Worm (Caenorhabditis elegans) whole organism, L4 larva: ENCODE results near the gene F48D6.4.

ENCODE experiments used
- F37D6.2 ChIP-seq: sonication (generic microtip); optimal IDR thresholded peaks from 2 replicates; lab custom pipeline; 2016; ENCODE audit warnings: mild to moderate bottlenecking, missing genetic modification characterization, missing compliant biosample characterization
- F49E8.2 ChIP-seq: sonication (generic microtip); optimal IDR thresholded peaks from 2 replicates; lab custom pipeline; 2016; ENCODE audit warnings: missing compliant biosample characterization, mild to moderate bottlenecking, missing genetic modification characterization, borderline replicate concordance
- Y48G9A.11 ChIP-seq: fragments of 200-800 bp; sonication (Bioruptor generic); IDR thresholded peaks from 2 replicates; pipeline ENCODE4 v1.3.6; 2022; ENCODE audit warnings: missing genetic modification reagents, missing genetic modification characterization, missing compliant biosample characterization
- Y75B8A.6 ChIP-seq: fragments of 200-800 bp; sonication (Bioruptor generic); IDR thresholded peaks from 2 replicates; pipeline ENCODE4 v1.3.6; 2022; ENCODE audit warnings: missing genetic modification reagents, missing genetic modification characterization, missing compliant biosample characterization
- ZK546.5 ChIP-seq, 2 experiments: sonication (generic microtip); optimal IDR thresholded peaks; 2 replicates each; lab custom pipeline; 2017; ENCODE audit warnings: missing biosample characterization in 2 of 2, missing genetic modification characterization in 2 of 2
- attf-4 ChIP-seq: sonication (generic microtip); optimal IDR thresholded peaks from 3 replicates; lab custom pipeline; 2017; ENCODE audit warnings: missing biosample characterization, missing genetic modification characterization
- ceh-20 ChIP-seq: fragments of 200-800 bp; sonication (Bioruptor generic); IDR thresholded peaks from 2 replicates; pipeline ENCODE4 v1.3.6; 2022; ENCODE audit warnings: missing genetic modification reagents, missing genetic modification characterization, missing compliant biosample characterization
- ceh-32 ChIP-seq: sonication (generic microtip); optimal IDR thresholded peaks from 2 replicates; lab custom pipeline; 2016; ENCODE audit warnings: mild to moderate bottlenecking, missing genetic modification characterization, missing compliant biosample characterization; ENCODE audit not compliant: poor library complexity
- ceh-62 ChIP-seq: sonication (generic microtip); optimal IDR thresholded peaks from 2 replicates; lab custom pipeline; 2017; ENCODE audit warnings: missing biosample characterization, missing genetic modification characterization
- daf-12 ChIP-seq: fragments of 150-350 bp; optimal IDR thresholded peaks from 2 replicates; lab custom pipeline; 2014; ENCODE audit warnings: missing biosample characterization, missing genetic modification reagents, missing genetic modification characterization
- dmd-8 ChIP-seq: fragments of 200-800 bp; sonication (Bioruptor generic); IDR thresholded peaks from 2 replicates; pipeline ENCODE4 v1.3.6; 2022; ENCODE audit warnings: missing genetic modification characterization, missing compliant biosample characterization
- dve-1 ChIP-seq: sonication (generic microtip); optimal IDR thresholded peaks from 2 replicates; lab custom pipeline; 2017; ENCODE audit warnings: antibody characterized with exemption, mild to moderate bottlenecking, missing genetic modification characterization, missing compliant biosample characterization; ENCODE audit not compliant: insufficient read depth
- egl-43 ChIP-seq: fragments of 200-800 bp; sonication (Bioruptor generic); IDR thresholded peaks from 2 replicates; pipeline ENCODE4 v1.3.6; 2022; ENCODE audit warnings: missing genetic modification reagents, missing genetic modification characterization, missing compliant biosample characterization
- fkh-10 ChIP-seq: fragments of 150-350 bp; optimal IDR thresholded peaks from 2 replicates; lab custom pipeline; 2014; ENCODE audit warnings: missing biosample characterization, missing genetic modification reagents, missing genetic modification characterization
- hlh-11 ChIP-seq: fragments of 200-800 bp; sonication (Bioruptor generic); optimal IDR thresholded peaks from 2 replicates; lab custom pipeline; 2018; ENCODE audit warnings: mild to moderate bottlenecking, missing genetic modification characterization, missing compliant biosample characterization
- hlh-30 ChIP-seq: sonication (generic microtip); optimal IDR thresholded peaks from 2 replicates; lab custom pipeline; 2017; ENCODE audit warnings: antibody characterized with exemption, mild to moderate bottlenecking, missing genetic modification characterization, missing compliant biosample characterization; ENCODE audit not compliant: insufficient read depth
- lim-7 ChIP-seq: fragments of 200-800 bp; sonication (Bioruptor generic); IDR thresholded peaks from 2 replicates; pipeline ENCODE4 v1.3.6; 2022; ENCODE audit warnings: missing genetic modification characterization, missing compliant biosample characterization
- lin-1 ChIP-seq: fragments of 200-800 bp; sonication (Bioruptor generic); IDR thresholded peaks from 2 replicates; pipeline ENCODE4 v1.3.6; 2022; ENCODE audit warnings: missing genetic modification reagents, missing genetic modification characterization, missing compliant biosample characterization
- lin-13 ChIP-seq: fragments of 150-350 bp; optimal IDR thresholded peaks from 2 replicates; lab custom pipeline; 2014; ENCODE audit warnings: missing biosample characterization, missing genetic modification reagents, missing genetic modification characterization
- lin-15B ChIP-seq: fragments of 150-350 bp; sonication (generic microtip); optimal IDR thresholded peaks from 3 replicates; lab custom pipeline; 2014; ENCODE audit warnings: missing biosample characterization, missing genetic modification characterization
- lin-39 ChIP-seq: fragments of 150-350 bp; optimal IDR thresholded peaks from 2 replicates; lab custom pipeline; 2014; ENCODE audit warnings: missing biosample characterization, missing genetic modification reagents, missing genetic modification characterization
- lsy-2 ChIP-seq, 2 experiments: fragments of 150-350 bp in 1 of 2; sonication (generic microtip) in 1 of 2; optimal IDR thresholded peaks; 2 replicates each; lab custom pipeline; 2014 to 2017; ENCODE audit warnings: missing biosample characterization in 2 of 2, missing genetic modification characterization in 2 of 2
- madf-9 ChIP-seq: fragments of 200-800 bp; sonication (Bioruptor generic); conservative IDR thresholded peaks from 2 replicates; pipeline ENCODE4 v1.3.6; 2022; ENCODE audit warnings: missing genetic modification reagents, missing genetic modification characterization, missing compliant biosample characterization
- mdl-1 ChIP-seq, 2 experiments: fragments of 150-350 bp in 1 of 2; sonication (generic microtip) in 1 of 2; optimal IDR thresholded peaks; 2 replicates each; lab custom pipeline; 2014 to 2017; ENCODE audit warnings: missing biosample characterization in 2 of 2, missing genetic modification characterization in 2 of 2
- mdt-29 ChIP-seq: fragments of 200-800 bp; sonication (Bioruptor generic); IDR thresholded peaks from 2 replicates; pipeline ENCODE4 v1.3.6; 2022; ENCODE audit warnings: missing genetic modification reagents, missing genetic modification characterization, missing compliant biosample characterization
- mes-2 ChIP-seq: sonication (generic microtip); optimal IDR thresholded peaks from 2 replicates; lab custom pipeline; 2016; ENCODE audit warnings: missing genotype, mild to moderate bottlenecking, missing genetic modification characterization, missing compliant biosample characterization; ENCODE audit not compliant: poor library complexity, severe bottlenecking
- nhr-102 ChIP-seq: sonication (generic microtip); optimal IDR thresholded peaks from 2 replicates; lab custom pipeline; 2016; ENCODE audit warnings: mild to moderate bottlenecking, missing genetic modification characterization, moderate library complexity, missing compliant biosample characterization
- nhr-111 ChIP-seq: fragments of 200-800 bp; sonication (Bioruptor generic); optimal IDR thresholded peaks from 2 replicates; lab custom pipeline; 2018; ENCODE audit warnings: mild to moderate bottlenecking, missing genetic modification characterization, missing compliant biosample characterization
- nhr-237 ChIP-seq: sonication (generic microtip); optimal IDR thresholded peaks from 2 replicates; lab custom pipeline; 2017; ENCODE audit warnings: missing biosample characterization, missing genetic modification characterization
- nhr-25 ChIP-seq: sonication (generic microtip); optimal IDR thresholded peaks from 2 replicates; lab custom pipeline; 2017; ENCODE audit warnings: missing genetic modification characterization, mild to moderate bottlenecking, missing compliant biosample characterization, antibody characterized with exemption, moderate library complexity, borderline replicate concordance; ENCODE audit not compliant: insufficient read depth
- nhr-41 ChIP-seq: fragments of 200-800 bp; sonication (Bioruptor generic); IDR thresholded peaks from 2 replicates; pipeline ENCODE4 v1.3.6; 2022; ENCODE audit warnings: missing genetic modification reagents, missing genetic modification characterization, missing compliant biosample characterization
- nhr-48 ChIP-seq: sonication (generic microtip); optimal IDR thresholded peaks from 2 replicates; lab custom pipeline; 2016; ENCODE audit warnings: mild to moderate bottlenecking, missing genetic modification characterization, missing compliant biosample characterization
- nhr-6 ChIP-seq: fragments of 150-350 bp; optimal IDR thresholded peaks from 2 replicates; lab custom pipeline; 2014; ENCODE audit warnings: missing biosample characterization, missing genetic modification characterization
- nhr-76 ChIP-seq: fragments of 150-350 bp; optimal IDR thresholded peaks from 2 replicates; lab custom pipeline; 2014; ENCODE audit warnings: missing biosample characterization, missing genetic modification characterization
- nhr-77 ChIP-seq: fragments of 150-350 bp; optimal IDR thresholded peaks from 2 replicates; lab custom pipeline; 2014; ENCODE audit warnings: missing biosample characterization, missing genetic modification characterization
- pha-4 ChIP-seq, 2 experiments: fragments of 150-350 bp in 1 of 2; fragments of 200-800 bp in 1 of 2; sonication (Bioruptor generic) in 1 of 2; IDR thresholded peaks in 1 of 2; optimal IDR thresholded peaks in 1 of 2; 2 replicates each; pipeline versions ENCODE4 v1.3.6 to Lab custom; 2014 to 2022; ENCODE audit warnings: missing genetic modification characterization in 2 of 2, missing genetic modification reagents in 2 of 2, missing biosample characterization in 1 of 2, missing compliant biosample characterization in 1 of 2
- php-3 ChIP-seq: fragments of 200-800 bp; sonication (Bioruptor generic); IDR thresholded peaks from 2 replicates; pipeline ENCODE4 v1.3.6; 2022; ENCODE audit warnings: missing genetic modification reagents, missing genetic modification characterization, missing compliant biosample characterization
- saeg-2 ChIP-seq: fragments of 200-800 bp; sonication (Bioruptor generic); IDR thresholded peaks from 2 replicates; pipeline ENCODE4 v1.3.6; 2022; ENCODE audit warnings: missing genetic modification reagents, missing genetic modification characterization, missing compliant biosample characterization
- set-16 ChIP-seq: fragments of 200-800 bp; sonication (Bioruptor generic); IDR thresholded peaks from 2 replicates; pipeline ENCODE4 v1.3.6; 2022; ENCODE audit warnings: missing genetic modification reagents, missing genetic modification characterization, missing compliant biosample characterization
- snpc-1.2 ChIP-seq: fragments of 200-800 bp; sonication (Bioruptor generic); IDR thresholded peaks from 2 replicates; pipeline ENCODE4 v1.3.6; 2022; ENCODE audit warnings: missing genetic modification reagents, missing genetic modification characterization, missing compliant biosample characterization
- spr-1 ChIP-seq: sonication (generic microtip); optimal IDR thresholded peaks from 2 replicates; lab custom pipeline; 2016; ENCODE audit warnings: mild to moderate bottlenecking, missing genetic modification characterization, missing compliant biosample characterization
- tag-97 ChIP-seq: fragments of 200-800 bp; sonication (Bioruptor generic); IDR thresholded peaks from 2 replicates; pipeline ENCODE4 v1.3.6; 2022; ENCODE audit warnings: missing genetic modification characterization, missing compliant biosample characterization
- unc-130 ChIP-seq: sonication (generic microtip); optimal IDR thresholded peaks from 2 replicates; lab custom pipeline; 2016; ENCODE audit warnings: missing genetic modification reagents, missing genetic modification characterization, missing compliant biosample characterization
- unc-39 ChIP-seq: sonication (generic microtip); optimal IDR thresholded peaks from 2 replicates; lab custom pipeline; 2017; ENCODE audit warnings: missing biosample characterization, missing genetic modification characterization
- vab-7 ChIP-seq: fragments of 200-800 bp; sonication (Bioruptor generic); IDR thresholded peaks from 2 replicates; pipeline ENCODE4 v1.3.6; 2022; ENCODE audit warnings: missing genetic modification reagents, missing genetic modification characterization, missing compliant biosample characterization
- zfp-2 ChIP-seq: sonication (generic microtip); optimal IDR thresholded peaks from 2 replicates; lab custom pipeline; 2016; ENCODE audit warnings: mild to moderate bottlenecking, missing genetic modification characterization, missing compliant biosample characterization
- zfp-3 ChIP-seq: fragments of 200-800 bp; sonication (Bioruptor generic); conservative IDR thresholded peaks from 2 replicates; pipeline ENCODE4 v1.3.6; 2022; ENCODE audit warnings: missing genetic modification reagents, missing genetic modification characterization, missing compliant biosample characterization
- zip-2 ChIP-seq: fragments of 150-350 bp; optimal IDR thresholded peaks from 2 replicates; lab custom pipeline; 2014; ENCODE audit warnings: missing biosample characterization, missing genetic modification characterization
- ztf-11 ChIP-seq: fragments of 150-350 bp; optimal IDR thresholded peaks from 2 replicates; lab custom pipeline; 2014; ENCODE audit warnings: missing biosample characterization, missing genetic modification characterization
- ztf-7 ChIP-seq: fragments of 150-350 bp; optimal IDR thresholded peaks from 2 replicates; lab custom pipeline; 2014; ENCODE audit warnings: missing biosample characterization, missing genetic modification characterization

F48D6.4 gene

ce11 chrX:4246237-4246697 lies 745 bp downstream of the F48D6.4 start (continued):
- no peak for TF ChIP-seq ztf-7
- TF ChIP-seq mes-2 (tag; lab: Kevin White, UChicago), result peak; percentile 52
- TF ChIP-seq lim-7 (GFP tag; lab: Robert Waterston, UW), result 0 out of 2 replicates have a peak, but pooled peaks have one; percentile 54
- TF ChIP-seq nhr-102 (tag; lab: Kevin White, UChicago), result peak; percentile 38
- 0 out of 2 replicates have a peak, but pooled peaks have one; percentile 35 for TF ChIP-seq ceh-20 (GFP tag; lab: Robert Waterston, UW)
- no peak for TF ChIP-seq lsy-2 (tag; optimal IDR thresholded peaks at IDR 0.05; lab: Kevin White, UChicago)
- TF ChIP-seq F49E8.2 (tag; lab: Kevin White, UChicago), result no peak
- TF ChIP-seq dmd-8, result no peak
- no peak for TF ChIP-seq unc-130 (GFP tag; lab: Kevin White, UChicago)
- no peak for TF ChIP-seq Y48G9A.11 (GFP tag; lab: Robert Waterston, UW)
- TF ChIP-seq nhr-76 (tag; lab: Kevin White, UChicago), result no peak
- no peak for TF ChIP-seq ztf-11
- TF ChIP-seq hlh-11 (tag; lab: Kevin White, UChicago), result peak; percentile 45
- TF ChIP-seq nhr-41 (GFP tag; lab: Robert Waterston, UW), result peak; percentile 38; the same call in 1 of the 2 replicates
- no peak for TF ChIP-seq zfp-2 (tag; lab: Kevin White, UChicago)
- no peak for TF ChIP-seq egl-43
- TF ChIP-seq nhr-111 (GFP tag; lab: Kevin White, UChicago), result no peak
- TF ChIP-seq lin-13 (GFP tag; lab: Kevin White, UChicago), result no peak
- TF ChIP-seq tag-97 (GFP tag; lab: Robert Waterston, UW), result no peak
- peak in 1 of 2 experiments; percentile 73 for TF ChIP-seq mdl-1 (tag; optimal IDR thresholded peaks at IDR 0.05; lab: Kevin White, UChicago)
- TF ChIP-seq madf-9, result no peak
- peak; percentile 65 for TF ChIP-seq dve-1 (tag; lab: Kevin White, UChicago)
- no peak for TF ChIP-seq ceh-32 (tag; lab: Kevin White, UChicago)
- TF ChIP-seq ceh-62 (tag; lab: Kevin White, UChicago), result no peak
- no peak for TF ChIP-seq vab-7
- peak; percentile 57; the same call in 1 of the 2 replicates for TF ChIP-seq php-3 (GFP tag; lab: Robert Waterston, UW)
- no peak for TF ChIP-seq nhr-25 (tag; lab: Kevin White, UChicago)
- no peak for TF ChIP-seq attf-4 (tag; lab: Kevin White, UChicago)
- no peak for TF ChIP-seq set-16 (GFP tag; lab: Robert Waterston, UW)
- no peak for TF ChIP-seq nhr-6
- no peak for TF ChIP-seq mdt-29
- no peak for TF ChIP-seq pha-4 (GFP tag; IDR thresholded peaks at IDR 0.05; lab: Robert Waterston, UW)
- TF ChIP-seq pha-4 (tag; optimal IDR thresholded peaks at IDR 0.05; lab: Kevin White, UChicago), result no peak
- no peak for TF ChIP-seq lin-39 (tag; lab: Kevin White, UChicago)
- no peak for TF ChIP-seq ZK546.5 (tag; optimal IDR thresholded peaks at IDR 0.05; lab: Kevin White, UChicago)
- no peak for TF ChIP-seq fkh-10
- TF ChIP-seq zfp-3, result peak; percentile 72
- TF ChIP-seq zip-2 (tag; lab: Kevin White, UChicago), result peak; percentile 23
- no peak for TF ChIP-seq lin-15B
- no peak for TF ChIP-seq unc-39 (tag; lab: Kevin White, UChicago)
- no peak for TF ChIP-seq daf-12 (tag; lab: Kevin White, UChicago)
- TF ChIP-seq hlh-30 (tag; lab: Kevin White, UChicago), result peak; percentile 44
- TF ChIP-seq saeg-2 (GFP tag; lab: Robert Waterston, UW), result no peak
- no peak for TF ChIP-seq Y75B8A.6 (GFP tag; lab: Robert Waterston, UW)
- no peak for TF ChIP-seq nhr-237 (tag; lab: Kevin White, UChicago)
- TF ChIP-seq nhr-77, result peak; percentile 37
- TF ChIP-seq snpc-1.2 (GFP tag; lab: Robert Waterston, UW), result no peak
- TF ChIP-seq lin-1 (GFP tag; lab: Robert Waterston, UW), result no peak
- no peak for TF ChIP-seq nhr-48
- no peak for TF ChIP-seq F37D6.2 (tag; lab: Kevin White, UChicago)
- peak; percentile 2 for TF ChIP-seq spr-1 (tag; lab: Kevin White, UChicago)
